Fruit fly (Drosophila melanogaster) whole organism, embryonic: ENCODE measurements around the gene Cpr78Ca.

Source experiments
- CG11085 ChIP-seq: fragments of 200-800 bp; sonication (Bioruptor generic); IDR thresholded peaks from 2 replicates; pipeline ENCODE4 v1.3.6; 2022; ENCODE audit warnings: missing biosample characterization, missing genetic modification characterization
- CG11695 ChIP-seq: fragments of 200-800 bp; sonication (Bioruptor generic); IDR thresholded peaks from 3 replicates; pipeline ENCODE4 v1.3.6; 2022; ENCODE audit warnings: missing biosample characterization, missing genetic modification characterization
- CG1603 ChIP-seq: fragments of 200-800 bp; sonication (Bioruptor generic); optimal IDR thresholded peaks from 2 replicates; lab custom pipeline; 2019; ENCODE audit warnings: missing biosample characterization, mild to moderate bottlenecking, missing genetic modification characterization, moderate library complexity
- CG7839 ChIP-seq: fragments of 200-800 bp; sonication (Bioruptor generic); optimal IDR thresholded peaks from 3 replicates; lab custom pipeline; 2018; ENCODE audit warnings: missing biosample characterization, mild to moderate bottlenecking, missing genetic modification characterization, moderate library complexity
- CG8089 ChIP-seq: fragments of 200-800 bp; sonication (Bioruptor generic); optimal IDR thresholded peaks from 3 replicates; lab custom pipeline; 2016; ENCODE audit warnings: missing biosample characterization, missing genetic modification characterization
- Vsx1 ChIP-seq: fragments of 200-800 bp; sonication (Bioruptor generic); optimal IDR thresholded peaks from 2 replicates; lab custom pipeline; 2017; ENCODE audit warnings: missing biosample characterization, mild to moderate bottlenecking, missing genetic modification characterization, missing genetic modification reagents
- caup ChIP-seq: fragments of 200-800 bp; sonication (Bioruptor generic); optimal IDR thresholded peaks from 3 replicates; lab custom pipeline; 2017; ENCODE audit warnings: missing biosample characterization, mild to moderate bottlenecking, missing genetic modification characterization, moderate library complexity; ENCODE audit not compliant: severe bottlenecking
- dati ChIP-seq: fragments of 200-800 bp; sonication (Bioruptor generic); IDR thresholded peaks from 2 replicates; pipeline ENCODE4 v1.3.6; 2022; ENCODE audit warnings: missing biosample characterization, missing genetic modification characterization
- gsb ChIP-seq: fragments of 200-800 bp; sonication (Bioruptor generic); IDR thresholded peaks from 2 replicates; pipeline ENCODE4 v1.3.6; 2022; ENCODE audit warnings: missing biosample characterization, missing genetic modification characterization
- slbo ChIP-seq: fragments of 200-800 bp; sonication (Bioruptor generic); IDR thresholded peaks from 2 replicates; pipeline ENCODE4 v1.3.6; 2022; ENCODE audit warnings: missing biosample characterization, missing genetic modification characterization

DNA sequence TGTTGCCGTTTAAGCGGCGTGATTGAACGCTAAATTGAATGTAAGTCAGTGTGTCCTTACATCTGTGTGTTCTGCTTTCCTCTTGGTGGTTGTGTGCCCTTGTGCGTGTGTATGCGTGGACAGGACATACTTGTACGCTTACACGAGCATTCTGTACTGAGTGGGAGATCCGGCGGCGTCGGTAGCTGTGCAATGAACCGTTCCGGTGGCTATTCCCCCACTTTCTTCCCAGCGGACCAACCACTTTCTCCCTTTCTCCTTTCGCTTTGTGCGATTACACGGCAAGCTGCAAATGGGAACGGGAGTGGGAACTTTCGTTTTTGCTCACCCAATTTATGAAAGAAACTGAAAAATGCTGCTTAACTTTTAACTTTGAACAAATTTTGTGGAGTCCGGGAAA is 32.1 kb upstream of the Cpr78Ca start:
- TF ChIP-seq gsb (GFP tag; lab: Robert Waterston, UW): no peak
- TF ChIP-seq slbo (GFP tag; lab: Robert Waterston, UW): no peak
- TF ChIP-seq CG11695 (GFP tag; lab: Robert Waterston, UW): no peak
- no peak for TF ChIP-seq CG11085 (GFP tag; lab: Robert Waterston, UW)
- TF ChIP-seq CG1603: no peak
- TF ChIP-seq caup (GFP tag; lab: Kevin White, UChicago): no peak
- TF ChIP-seq CG8089 (GFP tag; lab: Kevin White, UChicago): no peak
- no peak for TF ChIP-seq dati
- TF ChIP-seq Vsx1 (GFP tag; lab: Kevin White, UChicago): no peak
- TF ChIP-seq CG7839: no peak
